Worm (Caenorhabditis elegans): ENCODE data around the gene acbp-8.

- no peak for TF ChIP-seq T22C8.4 (GFP tag; IDR thresholded peaks at IDR 0.05)
- no peak for TF ChIP-seq flt-1 (GFP tag; IDR thresholded peaks at IDR 0.05)
- TF ChIP-seq tab-1 (GFP tag; IDR thresholded peaks at IDR 0.05), result no peak
- TF ChIP-seq ref-1 (GFP tag; conservative IDR thresholded peaks at IDR 0.05), result no peak
These were observed 4.1 kb downstream of the acbp-8 start for ce11 chrIII:2632819-2633398.

Data from whole organism, midembryonic.